Fruit fly (Drosophila melanogaster): Measurements from ENCODE around the gene Osi3.

- no peak for TF ChIP-seq CG7045 (GFP tag; optimal IDR thresholded peaks at IDR 0.05)
- TF ChIP-seq CG12768 (GFP tag; optimal IDR thresholded peaks at IDR 0.05) = no peak
- no peak for TF ChIP-seq Crg-1 (GFP tag; optimal IDR thresholded peaks at IDR 0.05)
- no peak for TF ChIP-seq pad (GFP tag; optimal IDR thresholded peaks at IDR 0.05)
- TF ChIP-seq CG14711 (tag; optimal IDR thresholded peaks at IDR 0.05) = no peak
- TF ChIP-seq Mnt (GFP tag; optimal IDR thresholded peaks at IDR 0.05) = no peak
- no peak for TF ChIP-seq CG11617 (GFP tag; optimal IDR thresholded peaks at IDR 0.05)
- TF ChIP-seq kay (GFP tag; ENCODE audit: borderline replicate concordance) = no peak
- TF ChIP-seq bab1 (GFP tag; optimal IDR thresholded peaks at IDR 0.05) = no peak
Observed at dm6 chr3R:6240263-6240662, 24.6 kb downstream of the Osi3 start.

Measured in whole organism, adult.